Worm (Caenorhabditis elegans) whole organism, late embryonic: ENCODE results near the gene kcc-3.
"Not testable (repeated sequence)": the region's sequence is repeated elsewhere in the genome, so short reads cannot be mapped to it uniquely, and the experiment has no call there.

ENCODE experiments used
- C08G9.2 ChIP-seq: sonication (generic microtip); optimal IDR thresholded peaks from 2 replicates; lab custom pipeline; 2016; ENCODE audit warnings: mild to moderate bottlenecking, missing genetic modification characterization, moderate library complexity, missing compliant biosample characterization
- C38D4.7 ChIP-seq: fragments of 200-800 bp; sonication (Bioruptor generic); optimal IDR thresholded peaks from 2 replicates; lab custom pipeline; 2018; ENCODE audit warnings: mild to moderate bottlenecking, missing genetic modification characterization, moderate library complexity, missing compliant biosample characterization
- K02D7.2 ChIP-seq: sonication (generic microtip); optimal IDR thresholded peaks from 2 replicates; lab custom pipeline; 2017; ENCODE audit warnings: mild to moderate bottlenecking, missing genetic modification characterization, missing compliant biosample characterization
- ahr-1 ChIP-seq: sonication (generic microtip); optimal IDR thresholded peaks from 2 replicates; lab custom pipeline; 2016; ENCODE audit warnings: missing genetic modification characterization, missing compliant biosample characterization
- ceh-14 ChIP-seq: sonication (generic microtip); optimal IDR thresholded peaks from 2 replicates; lab custom pipeline; 2016; ENCODE audit warnings: missing genotype, missing genetic modification characterization, missing compliant biosample characterization
- ceh-18 ChIP-seq: sonication (generic microtip); optimal IDR thresholded peaks from 2 replicates; lab custom pipeline; 2016; ENCODE audit warnings: missing genetic modification characterization, missing compliant biosample characterization
- ceh-2 ChIP-seq: sonication (generic microtip); optimal IDR thresholded peaks from 2 replicates; lab custom pipeline; 2016; ENCODE audit warnings: missing genotype, missing genetic modification characterization, missing compliant biosample characterization
- ceh-22 ChIP-seq: sonication (generic microtip); optimal IDR thresholded peaks from 2 replicates; lab custom pipeline; 2017; ENCODE audit warnings: missing biosample characterization, missing genetic modification characterization
- ceh-30 ChIP-seq: fragments of 150-350 bp; optimal IDR thresholded peaks from 2 replicates; lab custom pipeline; 2014; ENCODE audit warnings: missing biosample characterization, missing genetic modification characterization
- ceh-31 ChIP-seq: sonication (generic microtip); optimal IDR thresholded peaks from 2 replicates; lab custom pipeline; 2016; ENCODE audit warnings: missing genetic modification characterization, missing compliant biosample characterization
- ceh-34 ChIP-seq: sonication (generic microtip); optimal IDR thresholded peaks from 2 replicates; lab custom pipeline; 2016; ENCODE audit warnings: mild to moderate bottlenecking, missing genetic modification characterization, missing compliant biosample characterization
- ceh-48 ChIP-seq: sonication (generic microtip); optimal IDR thresholded peaks from 2 replicates; lab custom pipeline; 2016; ENCODE audit warnings: missing genetic modification characterization, inconsistent platforms, missing compliant biosample characterization
- ceh-6 ChIP-seq: fragments of 200-800 bp; sonication (Bioruptor generic); optimal IDR thresholded peaks from 2 replicates; lab custom pipeline; 2018; ENCODE audit warnings: mild to moderate bottlenecking, missing genetic modification characterization, missing compliant biosample characterization
- dmd-4 ChIP-seq: sonication (generic microtip); optimal IDR thresholded peaks from 2 replicates; lab custom pipeline; 2016; ENCODE audit warnings: borderline replicate concordance, missing genetic modification characterization, missing compliant biosample characterization
- elt-4 ChIP-seq: sonication (generic microtip); optimal IDR thresholded peaks from 2 replicates; lab custom pipeline; 2016; ENCODE audit warnings: missing genetic modification characterization, missing compliant biosample characterization
- fax-1 ChIP-seq: sonication (generic microtip); optimal IDR thresholded peaks from 2 replicates; lab custom pipeline; 2016; ENCODE audit warnings: missing genotype, missing genetic modification characterization, missing compliant biosample characterization
- fkh-10 ChIP-seq: fragments of 150-350 bp; optimal IDR thresholded peaks from 2 replicates; lab custom pipeline; 2014; ENCODE audit warnings: missing biosample characterization, missing genetic modification reagents, missing genetic modification characterization
- fkh-6 ChIP-seq: sonication (generic microtip); optimal IDR thresholded peaks from 2 replicates; lab custom pipeline; 2016; ENCODE audit warnings: missing genetic modification characterization, missing compliant biosample characterization
- gmeb-2 ChIP-seq: sonication (generic microtip); optimal IDR thresholded peaks from 2 replicates; lab custom pipeline; 2016; ENCODE audit warnings: missing genetic modification characterization, inconsistent platforms, missing compliant biosample characterization
- hlh-13 ChIP-seq: fragments of 200-800 bp; sonication (Bioruptor generic); optimal IDR thresholded peaks from 2 replicates; lab custom pipeline; 2018; ENCODE audit warnings: mild to moderate bottlenecking, missing genetic modification characterization, missing compliant biosample characterization
- hlh-30 ChIP-seq: sonication (generic microtip); optimal IDR thresholded peaks from 2 replicates; lab custom pipeline; 2017; ENCODE audit warnings: antibody characterized with exemption, missing genetic modification characterization, missing compliant biosample characterization; ENCODE audit not compliant: insufficient read depth
- hlh-6 ChIP-seq: sonication (generic microtip); optimal IDR thresholded peaks from 2 replicates; lab custom pipeline; 2016; ENCODE audit warnings: missing genotype, missing genetic modification characterization, missing compliant biosample characterization
- lin-11 ChIP-seq: fragments of 200-800 bp; sonication (Bioruptor generic); optimal IDR thresholded peaks from 2 replicates; lab custom pipeline; 2018; ENCODE audit warnings: mild to moderate bottlenecking, missing genetic modification characterization, missing compliant biosample characterization
- nfya-1 ChIP-seq: sonication (generic microtip); optimal IDR thresholded peaks from 2 replicates; lab custom pipeline; 2017; ENCODE audit warnings: missing genetic modification characterization, mild to moderate bottlenecking, missing compliant biosample characterization, antibody characterized with exemption, moderate library complexity
- npax-4 ChIP-seq: sonication (generic microtip); optimal IDR thresholded peaks from 2 replicates; lab custom pipeline; 2016; ENCODE audit warnings: missing genetic modification characterization, missing compliant biosample characterization
- odd-2 ChIP-seq: sonication (generic microtip); optimal IDR thresholded peaks from 2 replicates; lab custom pipeline; 2017; ENCODE audit warnings: antibody characterized with exemption, mild to moderate bottlenecking, missing genetic modification characterization, missing compliant biosample characterization
- pag-3 ChIP-seq: sonication (generic microtip); optimal IDR thresholded peaks from 2 replicates; lab custom pipeline; 2016; ENCODE audit warnings: missing compliant biosample characterization, missing genetic modification characterization, borderline replicate concordance
- pax-1 ChIP-seq: fragments of 150-350 bp; optimal IDR thresholded peaks from 2 replicates; lab custom pipeline; 2014; ENCODE audit warnings: missing biosample characterization, missing genetic modification characterization
- pha-2 ChIP-seq: sonication (generic microtip); optimal IDR thresholded peaks from 2 replicates; lab custom pipeline; 2017; ENCODE audit warnings: mild to moderate bottlenecking, missing genetic modification characterization, missing compliant biosample characterization
- pha-4 ChIP-seq: fragments of 150-350 bp; optimal IDR thresholded peaks from 2 replicates; lab custom pipeline; 2018; ENCODE audit warnings: missing biosample characterization, missing genetic modification reagents, missing genetic modification characterization
- pros-1 ChIP-seq: fragments of 150-350 bp; optimal IDR thresholded peaks from 2 replicates; lab custom pipeline; 2014; ENCODE audit warnings: missing biosample characterization, missing genetic modification reagents, missing genetic modification characterization
- rnt-1 ChIP-seq: sonication (generic microtip); optimal IDR thresholded peaks from 2 replicates; lab custom pipeline; 2016; ENCODE audit warnings: missing genetic modification characterization, missing compliant biosample characterization
- sdc-2 ChIP-seq: sonication (generic microtip); optimal IDR thresholded peaks from 2 replicates; lab custom pipeline; 2016; ENCODE audit warnings: missing genotype, missing genetic modification characterization, missing compliant biosample characterization
- sox-4 ChIP-seq: sonication (generic microtip); optimal IDR thresholded peaks from 2 replicates; lab custom pipeline; 2017; ENCODE audit warnings: mild to moderate bottlenecking, missing genetic modification characterization, inconsistent platforms, missing compliant biosample characterization
- syd-9 ChIP-seq: sonication (generic microtip); optimal IDR thresholded peaks from 2 replicates; lab custom pipeline; 2016; ENCODE audit warnings: mild to moderate bottlenecking, missing genetic modification characterization, moderate library complexity, missing compliant biosample characterization
- unc-55 ChIP-seq: sonication (generic microtip); optimal IDR thresholded peaks from 2 replicates; lab custom pipeline; 2017; ENCODE audit warnings: missing biosample characterization, missing genetic modification reagents, missing genetic modification characterization
- unc-86 ChIP-seq: sonication (generic microtip); optimal IDR thresholded peaks from 2 replicates; lab custom pipeline; 2016; ENCODE audit warnings: missing genetic modification characterization, missing compliant biosample characterization

The kcc-3 gene

ce11 chrII:7458706-7459105 is 24.6 kb upstream of the kcc-3 start, which contains the start of gene D1022.5:
Gene D1022.5, minus strand, starts transcription at chrII:7458806.
- TF ChIP-seq unc-86 (tag; lab: Kevin White, UChicago) (no peak), hlh-30 (tag; lab: Kevin White, UChicago) (no peak), gmeb-2 (no peak), elt-4 (tag; lab: Kevin White, UChicago) (no peak), pros-1 (tag; lab: Kevin White, UChicago) (no peak), unc-55 (GFP tag; lab: Kevin White, UChicago) (no peak), hlh-6 (tag; lab: Kevin White, UChicago) (no peak), ahr-1 (tag; lab: Kevin White, UChicago) (no peak)

ce11 chrII:7457210-7457609 is 23.1 kb upstream of the kcc-3 start, which contains the start of gene D1022.4:
Gene D1022.4, minus strand, starts transcription at chrII:7457292.
- TF ChIP-seq fkh-10 (GFP tag; lab: Kevin White, UChicago), result no peak
- TF ChIP-seq dmd-4, result no peak
- TF ChIP-seq nfya-1, result no peak
- TF ChIP-seq hlh-30 (tag; lab: Kevin White, UChicago), result no peak
- no peak for TF ChIP-seq fkh-6
- TF ChIP-seq pag-3, result no peak
- no peak for TF ChIP-seq pax-1 (tag; lab: Kevin White, UChicago)
- TF ChIP-seq hlh-13 (GFP tag; lab: Kevin White, UChicago), result no peak

- TF ChIP-seq ceh-31 (no peak), npax-4 (no peak), ceh-18 (tag; lab: Kevin White, UChicago) (no peak), sox-4 (tag; lab: Kevin White, UChicago) (no peak), elt-4 (tag; lab: Kevin White, UChicago) (no peak), lin-11 (tag; lab: Kevin White, UChicago) (no peak), ceh-6 (no peak), pax-1 (tag; lab: Kevin White, UChicago) (no peak), K02D7.2 (no peak), ceh-14 (tag; lab: Kevin White, UChicago) (no peak), dmd-4 (no peak), C08G9.2 (tag; lab: Kevin White, UChicago) (no peak), C38D4.7 (GFP tag; lab: Kevin White, UChicago) (no peak), odd-2 (no peak)
Measured at ce11 chrII:7456184-7456583, 22.1 kb upstream of the kcc-3 start, which contains the start of gene D1022.3. Gene D1022.3, minus strand, starts transcription at chrII:7456284.

- TF ChIP-seq ceh-30 (tag; lab: Kevin White, UChicago); nfya-1; ceh-22: not testable (repeated sequence)
Measured at ce11 chrII:7434958-7435357, 876 bp upstream of the kcc-3 start, which contains the start of gene K02A2.1. Gene K02A2.1, plus strand, starts transcription at chrII:7435258.

- TF ChIP-seq fax-1 (no peak), pag-3 (no peak), dmd-4 (no peak), fkh-6 (no peak), ceh-34 (tag; lab: Kevin White, UChicago) (no peak), syd-9 (no peak), sdc-2 (no peak), sox-4 (tag; lab: Kevin White, UChicago) (no peak), pha-2 (tag; lab: Kevin White, UChicago) (no peak), elt-4 (tag; lab: Kevin White, UChicago) (no peak), K02D7.2 (no peak), rnt-1 (tag; lab: Kevin White, UChicago) (no peak), ceh-2 (tag; lab: Kevin White, UChicago) (no peak), hlh-30 (tag; lab: Kevin White, UChicago) (no peak), ceh-48 (tag; lab: Kevin White, UChicago) (no peak), C08G9.2 (tag; lab: Kevin White, UChicago) (no peak), pha-4 (tag; lab: Kevin White, UChicago) (no peak), lin-11 (tag; lab: Kevin White, UChicago) (no peak)
Measured at ce11 chrII:7432327-7432726, 1.8 kb downstream of the kcc-3 start, which contains the start of gene srd-54. Gene srd-54, plus strand, starts transcription at chrII:7432627.
